Worm (Caenorhabditis elegans): ENCODE measurements around the gene npl-4.2.

DNA sequence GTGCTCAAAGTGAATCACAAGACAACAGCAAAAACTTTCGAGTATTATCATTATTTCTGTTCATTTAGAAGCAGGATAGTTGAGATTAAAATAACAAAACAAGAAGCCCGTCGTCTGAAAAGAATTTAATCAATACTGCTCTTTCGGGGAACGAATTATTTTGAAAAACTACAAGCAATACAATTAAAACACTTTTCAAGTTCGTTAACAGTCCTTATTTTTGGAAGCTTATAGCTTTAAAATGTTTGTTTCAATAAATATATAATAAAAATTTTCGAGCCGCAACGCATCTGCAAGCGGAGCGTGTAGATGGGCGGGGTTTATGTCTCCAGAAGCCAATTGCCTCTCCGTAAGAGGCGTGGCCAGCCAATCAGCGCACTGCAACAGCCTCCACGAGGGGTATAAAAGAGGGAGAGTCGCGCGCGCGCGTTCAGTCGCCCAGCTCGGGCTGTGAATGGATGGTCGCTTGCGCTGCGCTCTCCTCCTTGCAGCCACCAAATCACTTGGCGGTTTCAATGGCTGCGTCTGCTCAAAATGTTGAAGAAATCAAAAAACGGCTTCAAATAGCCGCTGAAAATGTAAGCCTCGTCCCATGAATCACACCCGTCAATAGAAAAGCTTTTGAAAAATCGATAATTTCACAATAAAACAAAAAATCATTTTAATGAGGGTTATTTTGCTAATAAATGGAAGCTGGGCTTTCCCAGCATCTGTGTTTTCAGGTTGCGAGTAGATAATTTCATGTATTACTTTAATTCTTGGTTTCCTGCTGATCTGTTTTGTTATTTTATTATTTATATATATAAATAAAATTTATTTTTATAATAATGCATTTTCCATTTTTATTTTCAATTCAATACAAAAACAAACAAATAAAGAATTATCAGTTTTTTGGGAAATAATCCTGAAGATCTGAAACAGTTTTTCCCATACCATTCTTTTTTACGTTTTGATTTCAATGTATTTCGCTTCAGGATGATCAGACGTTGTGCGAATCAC lies 38.3 kb downstream of the npl-4.2 start, which contains the start of the genes ift-43 and mdt-26:
- TF ChIP-seq nhr-76 (tag; optimal IDR thresholded peaks at IDR 0.05) (no peak), nhr-28 (tag; optimal IDR thresholded peaks at IDR 0.05) (no peak), snpc-4 (tag; optimal IDR thresholded peaks at IDR 0.05) (no peak), ztf-11 (tag; optimal IDR thresholded peaks at IDR 0.05) (peak; percentile 20), nhr-237 (tag; optimal IDR thresholded peaks at IDR 0.05) (no peak), mep-1 (tag; optimal IDR thresholded peaks at IDR 0.05) (peak; percentile 42), unc-62 (GFP tag; optimal IDR thresholded peaks at IDR 0.05) (peak; percentile 42), elt-3 (tag; optimal IDR thresholded peaks at IDR 0.05) (no peak), tbx-8 (GFP tag; optimal IDR thresholded peaks at IDR 0.05) (no peak), mab-5 (tag; optimal IDR thresholded peaks at IDR 0.05) (peak; percentile 48), ceh-83 (GFP tag; optimal IDR thresholded peaks at IDR 0.05) (no peak)
